Fruit fly (Drosophila melanogaster) whole organism, embryonic: ENCODE measurements around the gene Ptp69D.
A peak's percentile ranks its signal among the peaks of the same experiment; 100 is the strongest.

ENCODE experiments used
- Adf1 ChIP-seq: fragments of 200-800 bp; sonication (Bioruptor generic); IDR thresholded peaks from 2 replicates; pipeline ENCODE4 v1.3.6; 2022; ENCODE audit warnings: missing biosample characterization, missing genetic modification characterization
- Bgb ChIP-seq: fragments of 200-800 bp; sonication (Bioruptor generic); IDR thresholded peaks from 2 replicates; pipeline ENCODE4 v1.3.6; 2022; ENCODE audit warnings: missing biosample characterization, missing genetic modification characterization; ENCODE audit not compliant: partially characterized antibody
- BtbVII ChIP-seq: fragments of 200-800 bp; sonication (Bioruptor generic); optimal IDR thresholded peaks from 3 replicates; lab custom pipeline; 2017; ENCODE audit warnings: missing biosample characterization, mild to moderate bottlenecking, missing genetic modification characterization
- CG10147 ChIP-seq: fragments of 200-800 bp; sonication (Bioruptor generic); optimal IDR thresholded peaks from 2 replicates; lab custom pipeline; 2019; ENCODE audit warnings: missing biosample characterization, mild to moderate bottlenecking, missing genetic modification characterization, moderate library complexity
- CG11247 ChIP-seq: fragments of 200-800 bp; sonication (Bioruptor generic); IDR thresholded peaks from 2 replicates; pipeline ENCODE4 v1.3.6; 2022; ENCODE audit warnings: missing biosample characterization, missing genetic modification characterization
- CG13123 ChIP-seq: fragments of 200-800 bp; sonication (Bioruptor generic); optimal IDR thresholded peaks from 2 replicates; lab custom pipeline; 2016; ENCODE audit warnings: missing biosample characterization, missing genetic modification characterization
- CG14441 ChIP-seq: fragments of 200-800 bp; sonication (Bioruptor generic); IDR thresholded peaks from 2 replicates; pipeline ENCODE4 v1.3.6; 2022; ENCODE audit warnings: missing biosample characterization, missing genetic modification characterization
- CG1529 ChIP-seq: fragments of 200-800 bp; sonication (Bioruptor generic); optimal IDR thresholded peaks from 3 replicates; lab custom pipeline; 2018; ENCODE audit warnings: missing biosample characterization, missing genetic modification characterization
- CG15514 ChIP-seq: fragments of 200-800 bp; sonication (Bioruptor generic); optimal IDR thresholded peaks from 3 replicates; lab custom pipeline; 2017; ENCODE audit warnings: missing biosample characterization, missing genetic modification characterization, mild to moderate bottlenecking, moderate library complexity, missing genetic modification reagents
- CG17359 ChIP-seq: fragments of 200-800 bp; sonication (Bioruptor generic); optimal IDR thresholded peaks from 3 replicates; lab custom pipeline; 2018; ENCODE audit warnings: missing biosample characterization, mild to moderate bottlenecking, missing genetic modification characterization, moderate library complexity
- CG2199 ChIP-seq: fragments of 200-800 bp; sonication (Bioruptor generic); IDR thresholded peaks from 3 replicates; pipeline ENCODE4 v1.3.6; 2022; ENCODE audit warnings: missing biosample characterization, missing genetic modification characterization
- CG31388 ChIP-seq: fragments of 200-800 bp; sonication (Bioruptor generic); optimal IDR thresholded peaks from 2 replicates; lab custom pipeline; 2016; ENCODE audit warnings: missing biosample characterization, missing genetic modification characterization
- CG34224 ChIP-seq: fragments of 200-800 bp; sonication (Bioruptor generic); IDR thresholded peaks from 3 replicates; pipeline ENCODE4 v1.3.6; 2022; ENCODE audit warnings: missing biosample characterization, missing genetic modification characterization; ENCODE audit not compliant: partially characterized antibody
- CG3838 ChIP-seq: fragments of 200-800 bp; sonication (Bioruptor generic); optimal IDR thresholded peaks from 3 replicates; lab custom pipeline; 2016; ENCODE audit warnings: missing biosample characterization, missing genetic modification characterization
- CG4360 ChIP-seq: fragments of 200-800 bp; sonication (Bioruptor generic); IDR thresholded peaks from 2 replicates; pipeline ENCODE4 v1.3.6; 2022; ENCODE audit warnings: missing biosample characterization, missing genetic modification characterization
- CG5180 ChIP-seq: fragments of 200-800 bp; sonication (Bioruptor generic); optimal IDR thresholded peaks from 3 replicates; lab custom pipeline; 2017; ENCODE audit warnings: missing biosample characterization, missing genetic modification characterization, mild to moderate bottlenecking, moderate library complexity, missing genetic modification reagents
- Doc3 ChIP-seq: fragments of 200-800 bp; sonication (Bioruptor generic); IDR thresholded peaks from 3 replicates; pipeline ENCODE4 v1.3.6; 2022; ENCODE audit warnings: missing biosample characterization, missing genetic modification characterization; ENCODE audit not compliant: partially characterized antibody
- Elba2 ChIP-seq: fragments of 200-800 bp; sonication (Bioruptor generic); optimal IDR thresholded peaks from 3 replicates; lab custom pipeline; 2016; ENCODE audit warnings: missing biosample characterization, missing genetic modification characterization
- Ets97D ChIP-seq: fragments of 200-800 bp; sonication (Bioruptor generic); optimal IDR thresholded peaks from 3 replicates; lab custom pipeline; 2016; ENCODE audit warnings: missing biosample characterization, missing genetic modification characterization
- Gsc ChIP-seq: fragments of 200-800 bp; sonication (Bioruptor generic); IDR thresholded peaks from 2 replicates; pipeline ENCODE4 v1.3.6; 2022; ENCODE audit warnings: missing biosample characterization, missing genetic modification characterization
- HLH3B ChIP-seq: fragments of 200-800 bp; sonication (Bioruptor generic); IDR thresholded peaks from 2 replicates; pipeline ENCODE4 v1.3.6; 2022; ENCODE audit warnings: missing biosample characterization, missing genetic modification characterization
- HLH4C ChIP-seq: fragments of 200-800 bp; sonication (Bioruptor generic); IDR thresholded peaks from 3 replicates; pipeline ENCODE4 v1.3.6; 2022; ENCODE audit warnings: missing biosample characterization, missing genetic modification characterization; ENCODE audit not compliant: partially characterized antibody
- Hmr ChIP-seq: fragments of 200-800 bp; sonication (Bioruptor generic); optimal IDR thresholded peaks from 3 replicates; lab custom pipeline; 2017; ENCODE audit warnings: mild to moderate bottlenecking, missing biosample characterization, missing genetic modification reagents, missing genetic modification characterization
- NC2β ChIP-seq: fragments of 200-800 bp; sonication (Bioruptor generic); optimal IDR thresholded peaks from 2 replicates; lab custom pipeline; 2016; ENCODE audit warnings: missing biosample characterization, missing genetic modification characterization
- Neu2 ChIP-seq: fragments of 200-800 bp; sonication (Bioruptor generic); optimal IDR thresholded peaks from 3 replicates; lab custom pipeline; 2016; ENCODE audit warnings: missing biosample characterization, missing genetic modification characterization, borderline replicate concordance
- Nf-YC ChIP-seq: fragments of 200-800 bp; optimal IDR thresholded peaks from 3 replicates; lab custom pipeline; 2019; ENCODE audit warnings: missing biosample characterization, mild to moderate bottlenecking, missing genetic modification characterization, moderate library complexity
- Pdp1 ChIP-seq, 2 experiments: fragments of 200-800 bp; sonication (Bioruptor generic); optimal IDR thresholded peaks; 3 replicates each; lab custom pipeline; 2016; ENCODE audit warnings: missing biosample characterization in 2 of 2, missing genetic modification characterization in 2 of 2, mild to moderate bottlenecking in 1 of 2, moderate library complexity in 1 of 2
- Side ChIP-seq: fragments of 200-800 bp; sonication (Bioruptor generic); optimal IDR thresholded peaks from 2 replicates; lab custom pipeline; 2016; ENCODE audit warnings: missing biosample characterization, missing genetic modification characterization
- Ssrp ChIP-seq: fragments of 200-800 bp; sonication (Bioruptor generic); optimal IDR thresholded peaks from 2 replicates; lab custom pipeline; 2018; ENCODE audit warnings: missing biosample characterization, mild to moderate bottlenecking, missing genetic modification characterization, moderate library complexity
- Xbp1 ChIP-seq: fragments of 200-800 bp; sonication (Bioruptor generic); optimal IDR thresholded peaks from 3 replicates; lab custom pipeline; 2016; ENCODE audit warnings: missing biosample characterization, mild to moderate bottlenecking, missing genetic modification characterization
- ab ChIP-seq: fragments of 200-800 bp; sonication (Bioruptor generic); optimal IDR thresholded peaks from 2 replicates; lab custom pipeline; 2016; ENCODE audit warnings: missing biosample characterization, missing genetic modification characterization
- exex ChIP-seq: fragments of 200-800 bp; sonication (Bioruptor generic); optimal IDR thresholded peaks from 4 replicates; lab custom pipeline; 2018; ENCODE audit warnings: missing biosample characterization, mild to moderate bottlenecking, missing genetic modification characterization, moderate library complexity
- fd96Cb ChIP-seq: fragments of 200-800 bp; sonication (Bioruptor generic); optimal IDR thresholded peaks from 2 replicates; lab custom pipeline; 2018; ENCODE audit warnings: missing biosample characterization, mild to moderate bottlenecking, missing genetic modification characterization, moderate library complexity
- fru ChIP-seq: fragments of >200 bp; optimal IDR thresholded peaks from 2 replicates; lab custom pipeline; 2017
- grn ChIP-seq: fragments of 200-800 bp; sonication (Bioruptor generic); optimal IDR thresholded peaks from 3 replicates; lab custom pipeline; 2017; ENCODE audit warnings: missing biosample characterization, missing genetic modification characterization
- ken ChIP-seq: fragments of 200-800 bp; sonication (Bioruptor generic); IDR thresholded peaks from 3 replicates; pipeline ENCODE4 v1.3.6; 2022; ENCODE audit warnings: missing biosample characterization, missing genetic modification characterization
- kni ChIP-seq: fragments of 200-800 bp; sonication (Bioruptor generic); optimal IDR thresholded peaks from 3 replicates; lab custom pipeline; 2017; ENCODE audit warnings: mild to moderate bottlenecking, missing biosample characterization, missing genetic modification reagents, missing genetic modification characterization
- mam ChIP-seq: fragments of 200-800 bp; sonication (Bioruptor generic); optimal IDR thresholded peaks from 3 replicates; lab custom pipeline; 2016; ENCODE audit warnings: missing biosample characterization, missing genetic modification characterization
- mirr ChIP-seq: fragments of 200-800 bp; sonication (Bioruptor generic); optimal IDR thresholded peaks from 3 replicates; lab custom pipeline; 2018; ENCODE audit warnings: missing biosample characterization, mild to moderate bottlenecking, missing genetic modification characterization
- oc ChIP-seq: fragments of 200-800 bp; sonication (Bioruptor generic); optimal IDR thresholded peaks from 2 replicates; lab custom pipeline; 2018; ENCODE audit warnings: missing biosample characterization, mild to moderate bottlenecking, missing genetic modification characterization, moderate library complexity
- pan ChIP-seq, 4 experiments: fragments of >200 bp in 3 of 4; fragments of 200-800 bp in 1 of 4; sonication (Bioruptor generic) in 1 of 4; optimal IDR thresholded peaks in 3 of 4; IDR thresholded peaks in 1 of 4; 2 replicates each; pipeline versions ENCODE4 v1.3.6 to Lab custom; 2017 to 2022; ENCODE audit warnings: missing biosample characterization in 2 of 4, missing genetic modification characterization in 2 of 4, mixed read lengths in 1 of 4
- rib ChIP-seq: fragments of 200-800 bp; sonication (Bioruptor generic); IDR thresholded peaks from 2 replicates; pipeline ENCODE4 v1.3.6; 2022; ENCODE audit warnings: missing biosample characterization, missing genetic modification characterization
- vfl ChIP-seq: fragments of 200-800 bp; sonication (Bioruptor generic); optimal IDR thresholded peaks from 2 replicates; lab custom pipeline; 2016; ENCODE audit warnings: missing biosample characterization, missing genetic modification characterization
- vnd ChIP-seq: fragments of 200-800 bp; sonication (Bioruptor generic); IDR thresholded peaks from 3 replicates; pipeline ENCODE4 v1.3.6; 2022; ENCODE audit warnings: missing biosample characterization, missing genetic modification characterization; ENCODE audit not compliant: partially characterized antibody
- zf30C ChIP-seq: fragments of 200-800 bp; sonication (Bioruptor generic); optimal IDR thresholded peaks from 3 replicates; lab custom pipeline; 2018; ENCODE audit warnings: missing biosample characterization, mild to moderate bottlenecking, missing genetic modification characterization

Ptp69D gene

dm6 chr3L:12692881-12693752, 41.6 kb upstream of the Ptp69D start, which contains the start of gene mirr (continued):
- TF ChIP-seq Nf-YC (tag; lab: Kevin White, UChicago) (peak; percentile 100), CG10147 (no peak), ab (GFP tag; lab: Kevin White, UChicago) (no peak), NC2β (GFP tag; lab: Kevin White, UChicago) (no peak), BtbVII (no peak), Ets97D (no peak), CG34224 (GFP tag; lab: Robert Waterston, UW) (peak; percentile 43; the same call in 1 of the 3 replicates), rib (GFP tag; lab: Robert Waterston, UW) (0 out of 2 replicates have a peak, but pooled peaks have one; percentile 9), CG4360 (GFP tag; lab: Robert Waterston, UW) (peak; percentile 76), CG17359 (tag; lab: Kevin White, UChicago) (no peak), Bgb (GFP tag; lab: Robert Waterston, UW) (peak; percentile 56; the same call in 1 of the 2 replicates), fru (lab: Kevin White, UChicago) (no peak), ken (GFP tag; lab: Robert Waterston, UW) (0 out of 3 replicates have a peak, but pooled peaks have one; percentile 3), CG15514 (GFP tag; lab: Kevin White, UChicago) (no peak), Adf1 (peak; percentile 99), Xbp1 (GFP tag; lab: Kevin White, UChicago) (no peak), oc (tag; lab: Kevin White, UChicago) (peak; percentile 35), vfl (GFP tag; lab: Kevin White, UChicago) (peak; percentile 22), mam (GFP tag; lab: Kevin White, UChicago) (peak; percentile 2), Gsc (GFP tag; lab: Robert Waterston, UW) (no peak), CG1529 (no peak)

dm6 chr3L:12694539-12695525, 39.9 kb upstream of the Ptp69D start:
- no peak for TF ChIP-seq zf30C (GFP tag; lab: Kevin White, UChicago)
- peak; percentile 75 for TF ChIP-seq grn (GFP tag; lab: Kevin White, UChicago)
- no peak for TF ChIP-seq CG11247
- TF ChIP-seq Pdp1 (GFP tag; optimal IDR thresholded peaks at IDR 0.05; lab: Kevin White, UChicago), result no peak
- TF ChIP-seq vnd, result 0 out of 3 replicates have a peak, but pooled peaks have one; percentile 22
- TF ChIP-seq Hmr, result no peak
- TF ChIP-seq mirr (GFP tag; lab: Kevin White, UChicago), result peak; percentile 95
- peak; percentile 17 for TF ChIP-seq CG5180 (GFP tag; lab: Kevin White, UChicago)
- no peak for TF ChIP-seq CG14441 (GFP tag; lab: Robert Waterston, UW)
- no peak for TF ChIP-seq pan (optimal IDR thresholded peaks at IDR 0.05; lab: Kevin White, UChicago)
- peak in 1 of 2 experiments; percentile 41 for TF ChIP-seq pan (GFP tag; optimal IDR thresholded peaks at IDR 0.05 in 1 of 2, IDR thresholded peaks at IDR 0.05 in 1 of 2)
- TF ChIP-seq exex (tag; lab: Kevin White, UChicago), result peak; percentile 59
- no peak for TF ChIP-seq HLH4C (GFP tag; lab: Robert Waterston, UW)
- TF ChIP-seq HLH3B (GFP tag; lab: Robert Waterston, UW), result no peak
- no peak for TF ChIP-seq CG3838 (GFP tag; lab: Kevin White, UChicago)
- TF ChIP-seq Neu2 (GFP tag; lab: Kevin White, UChicago), result peak; percentile 19
- TF ChIP-seq CG31388 (GFP tag; lab: Kevin White, UChicago), result no peak
- no peak for TF ChIP-seq CG13123 (GFP tag; lab: Kevin White, UChicago)
- TF ChIP-seq CG2199 (GFP tag; lab: Robert Waterston, UW), result 0 out of 3 replicates have a peak, but pooled peaks have one; percentile 12
- no peak for TF ChIP-seq Ssrp (tag; lab: Kevin White, UChicago)
- TF ChIP-seq fd96Cb (tag; lab: Kevin White, UChicago), result no peak
- peak; percentile 94 for TF ChIP-seq Elba2 (GFP tag; lab: Kevin White, UChicago)
- TF ChIP-seq Side (GFP tag; lab: Kevin White, UChicago), result no peak
- no peak for TF ChIP-seq Doc3 (GFP tag; lab: Robert Waterston, UW)
- TF ChIP-seq kni, result no peak
